Fruit fly (Drosophila melanogaster): ENCODE measurements around the gene CG4390.

CG4390 gene

DNA sequence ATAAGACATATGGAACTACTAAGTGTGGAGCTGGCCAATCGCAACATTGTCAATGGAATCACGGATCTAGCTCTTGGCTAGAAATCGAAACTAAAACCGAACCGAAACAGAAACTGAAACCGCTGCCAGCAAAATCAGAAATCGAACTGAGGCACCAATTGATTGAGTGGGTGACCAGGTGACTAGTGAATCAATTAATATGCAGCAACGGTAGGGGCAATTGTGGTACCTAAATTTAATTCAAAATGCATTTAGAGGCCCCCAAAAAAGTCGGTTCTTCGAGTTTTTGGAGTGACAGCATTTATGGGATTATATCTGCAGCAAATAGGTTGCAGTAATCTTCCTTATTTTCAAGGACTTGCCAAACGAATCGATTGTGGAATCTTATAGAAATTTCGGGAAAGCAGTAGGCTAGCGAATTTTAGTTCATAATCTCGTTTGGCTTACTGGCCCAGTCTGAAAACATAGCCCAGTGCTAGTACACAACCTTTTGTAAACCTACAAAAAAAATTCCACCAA lies 46.1 kb downstream of the CG4390 start, which contains the start of the genes CG17190 and CG4836:
CG17190 (minus strand) TSS at position 101 of the 519 bp plus-strand sequence.
CG4836 (plus strand) TSS at position 469 of the 519 bp plus-strand sequence.
- no peak for TF ChIP-seq Ets65A (GFP tag)
- no peak for TF ChIP-seq run (tag; optimal IDR thresholded peaks at IDR 0.05)
- no peak for TF ChIP-seq NfI (GFP tag; optimal IDR thresholded peaks at IDR 0.05)
- no peak for TF ChIP-seq z (GFP tag; IDR thresholded peaks at IDR 0.05)
- no peak for TF ChIP-seq CG14965 (GFP tag; optimal IDR thresholded peaks at IDR 0.05; ENCODE audit: borderline replicate concordance)
- TF ChIP-seq pzg (GFP tag; optimal IDR thresholded peaks at IDR 0.05): no peak
- TF ChIP-seq ttk (GFP tag; IDR thresholded peaks at IDR 0.05): no peak
- TF ChIP-seq nau (GFP tag; optimal IDR thresholded peaks at IDR 0.05): no peak
- no peak for TF ChIP-seq ranshi (GFP tag; IDR thresholded peaks at IDR 0.05)
- TF ChIP-seq Rfx (GFP tag; IDR thresholded peaks at IDR 0.05): no peak
- TF ChIP-seq repo (GFP tag; optimal IDR thresholded peaks at IDR 0.05): no peak
- TF ChIP-seq CG11560 (tag; IDR thresholded peaks at IDR 0.05): no peak

- TF ChIP-seq dmrt11E (tag; optimal IDR thresholded peaks at IDR 0.05): peak; percentile 17
- no peak for TF ChIP-seq CG2875 (GFP tag; optimal IDR thresholded peaks at IDR 0.05)
- peak; percentile 90 for TF ChIP-seq Ets65A (GFP tag)
- peak in 1 of 2 experiments; percentile 17 for TF ChIP-seq bsh (GFP tag; optimal IDR thresholded peaks at IDR 0.05)
- peak; percentile 13 for TF ChIP-seq sens (GFP tag)
- no peak for TF ChIP-seq ftz-f1 (GFP tag; optimal IDR thresholded peaks at IDR 0.05)
- TF ChIP-seq HLH4C (GFP tag; IDR thresholded peaks at IDR 0.05; ENCODE audit: partially characterized antibody): no peak
Measured at dm6 chr3R:20012688-20013087, 46.9 kb downstream of the CG4390 start.

dm6 chr3R:20010942-20011341 lies 48.6 kb downstream of the CG4390 start:
- TF ChIP-seq wdn (GFP tag; IDR thresholded peaks at IDR 0.05): no peak
- 0 out of 3 replicates have a peak, but pooled peaks have one; percentile 15 for TF ChIP-seq CG11456 (GFP tag; IDR thresholded peaks at IDR 0.05)
- TF ChIP-seq jigr1 (GFP tag; IDR thresholded peaks at IDR 0.05): no peak
- peak; percentile 50 for TF ChIP-seq CG8478 (optimal IDR thresholded peaks at IDR 0.05)
- TF ChIP-seq CG2889 (GFP tag; IDR thresholded peaks at IDR 0.05): no peak

DNA sequence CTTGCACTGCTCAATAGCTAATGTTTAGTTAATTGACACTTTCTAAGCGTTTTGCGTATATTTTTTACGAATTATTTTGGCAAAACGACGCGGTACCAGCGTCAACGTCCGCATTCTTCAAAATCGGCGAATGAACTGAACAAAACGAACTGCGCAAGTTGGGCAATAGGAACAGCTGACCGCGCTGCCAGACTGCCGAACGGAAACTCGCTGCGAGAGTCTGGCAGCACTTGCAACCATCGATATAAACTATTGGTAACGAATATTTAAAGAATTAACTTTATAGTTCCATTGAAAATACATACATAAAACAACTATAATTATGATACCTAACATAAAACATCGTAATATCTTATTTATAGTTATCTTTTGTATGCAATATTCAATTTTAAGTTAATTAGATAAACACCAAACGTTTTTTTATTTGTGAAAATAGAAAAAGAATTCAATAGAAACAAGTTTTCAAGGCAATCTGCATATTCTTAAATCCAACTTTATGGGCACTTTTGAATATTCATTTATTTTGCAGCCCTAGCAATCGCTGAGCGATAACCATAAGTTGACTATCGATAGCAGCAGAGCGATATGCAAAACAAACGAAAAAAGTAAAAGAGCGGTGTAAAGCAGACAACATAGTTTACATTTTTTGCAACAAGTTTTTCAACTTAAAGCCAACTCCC lies 51.0 kb downstream of the CG4390 start, which contains the start of the genes Hs6st and MED25:
Hs6st (minus strand) TSS at position 141 of the 680 bp plus-strand sequence.
MED25 (plus strand) TSS at position 576 of the 680 bp plus-strand sequence.
- TF ChIP-seq Mes4 (GFP tag; optimal IDR thresholded peaks at IDR 0.05) (no peak), NC2α (GFP tag; optimal IDR thresholded peaks at IDR 0.05) (no peak), CG13287 (GFP tag; IDR thresholded peaks at IDR 0.05; ENCODE audit: partially characterized antibody) (peak; percentile 73), CG10274 (GFP tag; optimal IDR thresholded peaks at IDR 0.05) (no peak), repo (GFP tag; optimal IDR thresholded peaks at IDR 0.05) (no peak), CG17385 (GFP tag; optimal IDR thresholded peaks at IDR 0.05) (peak; percentile 12), YL-1 (GFP tag; optimal IDR thresholded peaks at IDR 0.05) (peak; percentile 60), esg (GFP tag; conservative IDR thresholded peaks at IDR 0.05) (no peak), CG3407 (GFP tag; optimal IDR thresholded peaks at IDR 0.05) (no peak), unc-4 (GFP tag; IDR thresholded peaks at IDR 0.05; ENCODE audit: partially characterized antibody) (peak; percentile 71), Atf-2 (GFP tag; optimal IDR thresholded peaks at IDR 0.05) (no peak), Hmx (GFP tag; optimal IDR thresholded peaks at IDR 0.05) (no peak), Myb (GFP tag; optimal IDR thresholded peaks at IDR 0.05) (peak; percentile 69), Atf6 (GFP tag; IDR thresholded peaks at IDR 0.05) (no peak), CG7372 (GFP tag; IDR thresholded peaks at IDR 0.05) (0 out of 2 replicates have a peak, but pooled peaks have one; percentile 5), nau (GFP tag; optimal IDR thresholded peaks at IDR 0.05) (no peak), Rfx (GFP tag; IDR thresholded peaks at IDR 0.05) (peak; percentile 26), gem (tag; optimal IDR thresholded peaks at IDR 0.05) (no peak), Deaf1 (tag; optimal IDR thresholded peaks at IDR 0.05) (no peak), dimm (GFP tag; IDR thresholded peaks at IDR 0.05) (no peak), pum (GFP tag; optimal IDR thresholded peaks at IDR 0.05) (no peak), zf30C (GFP tag; optimal IDR thresholded peaks at IDR 0.05) (no peak), pros (GFP tag; optimal IDR thresholded peaks at IDR 0.05) (no peak), CG12942 (GFP tag; optimal IDR thresholded peaks at IDR 0.05) (no peak), CG2129 (GFP tag; IDR thresholded peaks at IDR 0.05; ENCODE audit: partially characterized antibody) (peak; percentile 65), br (optimal IDR thresholded peaks at IDR 0.05) (no peak)
